Worm (Caenorhabditis elegans): Measurements from ENCODE around the gene lig-4.

The lig-4 gene

ce11 chrIII:7557930-7558470, 36.7 kb downstream of the lig-4 start:
- TF ChIP-seq ceh-82 (tag; optimal IDR thresholded peaks at IDR 0.05) (no peak), elt-2 (tag; optimal IDR thresholded peaks at IDR 0.05) (no peak), unc-39 (tag; optimal IDR thresholded peaks at IDR 0.05) (no peak), daf-12 (tag; optimal IDR thresholded peaks at IDR 0.05) (no peak), eor-1 (tag; optimal IDR thresholded peaks at IDR 0.05) (no peak), nhr-23 (tag; optimal IDR thresholded peaks at IDR 0.05) (peak; percentile 47), nhr-237 (tag; optimal IDR thresholded peaks at IDR 0.05) (no peak), elt-1 (tag; optimal IDR thresholded peaks at IDR 0.05) (no peak), lin-39 (tag; optimal IDR thresholded peaks at IDR 0.05) (no peak), nfya-1 (tag; optimal IDR thresholded peaks at IDR 0.05; ENCODE audit: insufficient read depth) (peak; percentile 56), nhr-25 (tag; optimal IDR thresholded peaks at IDR 0.05) (peak; percentile 32), fos-1 (tag; optimal IDR thresholded peaks at IDR 0.05) (no peak), nhr-11 (tag; optimal IDR thresholded peaks at IDR 0.05) (no peak), nhr-43 (tag; optimal IDR thresholded peaks at IDR 0.05; ENCODE audit: poor library complexity, severe bottlenecking) (no peak), skn-1 (tag; optimal IDR thresholded peaks at IDR 0.05) (no peak)

- TF ChIP-seq tbx-2 (tag; optimal IDR thresholded peaks at IDR 0.05) (no peak), ceh-16 (tag; optimal IDR thresholded peaks at IDR 0.05) (no peak), ztf-11 (tag; optimal IDR thresholded peaks at IDR 0.05) (no peak), nhr-237 (tag; optimal IDR thresholded peaks at IDR 0.05) (no peak), snpc-4 (tag; optimal IDR thresholded peaks at IDR 0.05) (no peak), ceh-82 (tag; optimal IDR thresholded peaks at IDR 0.05) (no peak), jun-1 (tag; optimal IDR thresholded peaks at IDR 0.05) (no peak), nhr-67 (tag; optimal IDR thresholded peaks at IDR 0.05) (no peak), lin-39 (tag; optimal IDR thresholded peaks at IDR 0.05) (no peak), elt-1 (tag; optimal IDR thresholded peaks at IDR 0.05) (no peak), aly-2 (tag; optimal IDR thresholded peaks at IDR 0.05) (no peak), lin-15B (tag; optimal IDR thresholded peaks at IDR 0.05) (no peak), sea-2 (GFP tag; optimal IDR thresholded peaks at IDR 0.05) (no peak), ztf-4 (tag; optimal IDR thresholded peaks at IDR 0.05) (no peak), nhr-76 (tag; optimal IDR thresholded peaks at IDR 0.05) (no peak), unc-62 (GFP tag; optimal IDR thresholded peaks at IDR 0.05) (no peak), ceh-28 (tag; optimal IDR thresholded peaks at IDR 0.05) (no peak), fkh-10 (GFP tag; optimal IDR thresholded peaks at IDR 0.05) (no peak), hmg-11 (tag; optimal IDR thresholded peaks at IDR 0.05) (no peak)
Observed at ce11 chrIII:7558658-7559057, 37.4 kb downstream of the lig-4 start.

- no peak for TF ChIP-seq pqm-1 (tag; optimal IDR thresholded peaks at IDR 0.05)
- TF ChIP-seq nfya-1 (tag; optimal IDR thresholded peaks at IDR 0.05; ENCODE audit: insufficient read depth): peak; percentile 25
- TF ChIP-seq lin-39 (tag; optimal IDR thresholded peaks at IDR 0.05): peak; percentile 31
- peak; percentile 3 for TF ChIP-seq elt-1 (tag; optimal IDR thresholded peaks at IDR 0.05)
- TF ChIP-seq fos-1 (tag; optimal IDR thresholded peaks at IDR 0.05): no peak
- TF ChIP-seq ceh-9 (tag; optimal IDR thresholded peaks at IDR 0.05): no peak
- TF ChIP-seq sea-2 (GFP tag; optimal IDR thresholded peaks at IDR 0.05): no peak
- no peak for TF ChIP-seq fkh-2 (tag; optimal IDR thresholded peaks at IDR 0.05)
- peak; percentile 61 for TF ChIP-seq unc-62 (GFP tag; optimal IDR thresholded peaks at IDR 0.05)
- no peak for TF ChIP-seq daf-12 (tag; optimal IDR thresholded peaks at IDR 0.05)
- no peak for TF ChIP-seq ztf-11 (tag; optimal IDR thresholded peaks at IDR 0.05)
- TF ChIP-seq nhr-11 (tag; optimal IDR thresholded peaks at IDR 0.05): peak; percentile 48
Observed at ce11 chrIII:7559869-7560268, 38.6 kb downstream of the lig-4 start.

ce11 chrIII:7561872-7562271, 40.6 kb downstream of the lig-4 start, which contains the start of gene lgc-12:
TSS of gene lgc-12 (plus strand) at chrIII:7562172.
- TF ChIP-seq egl-27 (tag; optimal IDR thresholded peaks at IDR 0.05) (no peak), nhr-76 (tag; optimal IDR thresholded peaks at IDR 0.05) (no peak), sea-2 (GFP tag; optimal IDR thresholded peaks at IDR 0.05) (no peak), lin-15B (tag; optimal IDR thresholded peaks at IDR 0.05) (no peak), unc-62 (GFP tag; optimal IDR thresholded peaks at IDR 0.05) (no peak), nhr-25 (tag; optimal IDR thresholded peaks at IDR 0.05) (no peak), lsy-12 (tag; optimal IDR thresholded peaks at IDR 0.05) (no peak), fkh-2 (tag; optimal IDR thresholded peaks at IDR 0.05) (no peak), fos-1 (tag; optimal IDR thresholded peaks at IDR 0.05) (no peak), ceh-82 (tag; optimal IDR thresholded peaks at IDR 0.05) (no peak), ztf-4 (tag; optimal IDR thresholded peaks at IDR 0.05) (no peak), elt-1 (tag; optimal IDR thresholded peaks at IDR 0.05) (no peak), nhr-28 (tag; optimal IDR thresholded peaks at IDR 0.05) (no peak), nhr-23 (tag; optimal IDR thresholded peaks at IDR 0.05) (no peak), nhr-11 (tag; optimal IDR thresholded peaks at IDR 0.05) (no peak), skn-1 (tag; optimal IDR thresholded peaks at IDR 0.05) (no peak), ama-1 (optimal IDR thresholded peaks at IDR 0.05) (no peak), zag-1 (tag; optimal IDR thresholded peaks at IDR 0.05) (no peak), ceh-9 (tag; optimal IDR thresholded peaks at IDR 0.05) (no peak), pha-4 (tag; optimal IDR thresholded peaks at IDR 0.05) (no peak)

All from whole organism, L3 larva.